Fruit fly (Drosophila melanogaster) S2 (cell line): ENCODE data around the gene CG17996.

Source experiments
- CG8478 ChIP-seq: fragments of >200 bp; optimal IDR thresholded peaks from 2 replicates; lab custom pipeline; 2018
- CTCF ChIP-seq, 2 experiments: fragments of >200 bp; optimal IDR thresholded peaks; 2 replicates each; lab custom pipeline; 2018

CG17996 gene

DNA sequence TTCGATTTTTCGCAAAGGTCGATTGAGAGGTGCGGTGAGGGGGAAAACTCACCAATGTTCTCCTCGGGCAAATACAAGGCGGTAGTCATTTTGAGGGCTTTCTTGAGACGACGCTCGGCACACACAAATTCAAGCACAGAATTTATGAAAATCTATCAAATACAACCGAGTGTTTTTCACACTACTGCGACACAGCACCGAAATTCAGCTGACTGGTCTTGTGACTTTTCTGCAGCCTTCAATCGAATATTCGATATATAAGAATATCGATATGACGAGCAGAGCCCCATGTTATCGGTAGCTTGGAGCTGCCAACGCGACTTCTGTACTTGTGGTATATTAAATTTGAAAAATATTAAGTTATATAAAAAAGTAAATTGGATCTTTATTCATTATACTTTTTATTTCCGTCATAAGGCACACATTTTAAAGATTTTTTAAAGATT is 3.2 kb downstream of the CG17996 start, which contains the start of gene VhaSFD:
VhaSFD (minus strand) TSS at position 249 of the 446 bp plus-strand sequence.
- TF ChIP-seq CTCF (optimal IDR thresholded peaks at IDR 0.05; lab: Kevin White, UChicago) (no peak), CG8478 (lab: Kevin White, UChicago) (no peak)

DNA sequence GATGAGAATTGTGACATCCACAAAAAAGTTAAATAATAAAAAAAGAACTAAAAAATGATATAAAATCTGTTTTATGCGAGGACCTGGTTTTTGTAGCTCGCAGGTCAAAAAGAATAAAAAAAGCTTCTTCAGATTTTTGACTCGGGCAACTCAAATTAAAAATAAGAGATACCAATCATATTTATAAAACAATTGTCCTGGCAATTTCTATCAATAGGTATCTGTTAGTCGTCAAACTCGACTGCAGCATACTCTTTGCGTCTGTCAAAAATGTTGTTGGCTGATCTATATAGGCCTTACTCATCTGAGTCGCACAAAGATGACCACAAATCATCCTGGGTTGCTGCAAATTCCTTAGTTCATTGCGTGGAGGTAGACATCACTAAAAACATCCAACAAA is 8.2 kb downstream of the CG17996 start:
- TF ChIP-seq CG8478 (lab: Kevin White, UChicago) = no peak
- no peak for TF ChIP-seq CTCF (optimal IDR thresholded peaks at IDR 0.05; lab: Kevin White, UChicago)

DNA sequence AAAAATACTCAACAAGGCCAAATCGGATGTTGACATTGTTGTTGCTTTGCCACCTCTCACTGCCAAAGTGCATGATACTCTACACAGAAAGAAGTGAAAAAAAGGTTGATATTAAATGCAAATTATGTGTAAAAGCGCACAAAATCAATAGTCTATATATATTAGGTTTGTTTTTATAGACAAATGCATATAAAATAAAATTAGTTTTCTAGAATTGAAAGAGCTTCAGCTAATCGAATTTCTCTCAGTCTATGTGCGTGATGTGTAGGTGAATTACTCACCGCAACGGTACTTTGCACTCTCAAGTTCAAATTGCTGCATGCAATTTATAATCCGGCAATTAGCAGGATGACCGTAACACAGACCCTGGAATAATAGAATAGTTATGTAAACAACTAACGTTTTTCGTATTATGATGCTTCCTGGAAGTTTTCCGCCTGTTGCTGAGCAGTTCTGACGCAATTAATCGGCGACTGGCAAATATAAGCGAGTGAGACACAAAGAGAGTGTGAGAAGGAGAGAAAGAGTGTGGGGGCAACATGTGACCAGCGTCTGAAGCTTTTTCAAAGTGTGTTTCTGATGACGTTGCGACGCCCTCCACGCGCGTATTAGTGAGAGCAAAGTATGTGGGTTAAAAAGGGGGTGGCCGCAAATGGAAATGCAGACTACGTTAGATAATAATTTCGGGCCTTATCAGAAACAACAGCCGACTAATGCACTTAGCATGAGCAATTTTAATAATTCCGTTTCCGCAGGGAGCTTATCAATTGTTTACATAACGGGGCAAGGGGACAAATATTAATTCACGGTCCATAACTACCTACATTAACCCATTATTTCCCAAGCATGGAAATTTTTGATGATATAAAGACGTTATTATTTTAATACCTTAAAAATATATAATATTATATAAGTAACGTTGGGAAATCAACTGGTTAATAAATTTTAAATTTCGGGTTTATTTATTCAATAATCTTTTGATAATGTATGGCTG is 9.8 kb downstream of the CG17996 start:
- TF ChIP-seq CG8478 (lab: Kevin White, UChicago) = no peak
- no peak for TF ChIP-seq CTCF (optimal IDR thresholded peaks at IDR 0.05; lab: Kevin White, UChicago)

DNA sequence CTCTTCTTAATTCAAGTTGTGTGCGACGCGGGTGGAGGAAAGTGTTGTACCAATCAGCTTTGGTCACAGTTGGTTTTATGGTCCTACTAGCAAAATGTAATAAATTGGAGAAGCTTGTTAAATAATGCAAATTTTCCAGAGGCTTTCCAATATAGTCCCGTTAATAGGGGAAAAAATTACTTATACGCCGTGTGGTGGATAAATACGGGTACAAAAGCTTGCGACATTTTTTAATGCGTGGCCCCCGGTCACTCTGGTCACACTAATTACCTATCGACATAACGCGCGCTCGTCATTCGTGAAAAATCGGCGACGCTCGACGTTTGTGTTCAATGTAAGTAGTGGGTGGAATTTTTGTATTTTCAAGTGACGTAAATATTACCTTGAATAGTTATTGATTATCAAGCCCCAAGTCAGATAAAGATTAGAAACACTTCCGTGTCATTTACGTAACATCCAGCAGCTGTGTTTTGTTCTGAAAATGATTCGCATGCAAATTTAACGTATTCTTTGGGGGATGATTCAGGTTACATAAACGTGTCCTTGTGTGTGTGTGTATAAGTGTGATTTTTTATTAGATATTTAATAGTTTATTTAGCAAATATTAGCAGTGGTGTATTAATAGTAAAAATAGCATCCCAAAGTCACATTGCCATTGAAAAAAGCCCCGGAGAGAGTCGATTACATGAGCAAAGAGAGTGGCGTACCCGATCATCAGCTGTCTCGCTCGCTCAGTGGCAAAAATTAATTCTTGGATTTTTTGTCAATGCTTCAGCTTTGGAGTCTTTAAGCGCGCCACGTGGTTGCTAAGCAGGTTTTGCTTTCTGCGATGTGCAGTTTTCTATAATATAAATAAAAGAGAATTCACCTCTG is 11.0 kb downstream of the CG17996 start, which contains the start of gene Cyt-c-p:
Cyt-c-p (plus strand) TSS at position 290 of the 873 bp plus-strand sequence.
- TF ChIP-seq CTCF (optimal IDR thresholded peaks at IDR 0.05; lab: Kevin White, UChicago) = no peak
- TF ChIP-seq CG8478 (lab: Kevin White, UChicago) = no peak

DNA sequence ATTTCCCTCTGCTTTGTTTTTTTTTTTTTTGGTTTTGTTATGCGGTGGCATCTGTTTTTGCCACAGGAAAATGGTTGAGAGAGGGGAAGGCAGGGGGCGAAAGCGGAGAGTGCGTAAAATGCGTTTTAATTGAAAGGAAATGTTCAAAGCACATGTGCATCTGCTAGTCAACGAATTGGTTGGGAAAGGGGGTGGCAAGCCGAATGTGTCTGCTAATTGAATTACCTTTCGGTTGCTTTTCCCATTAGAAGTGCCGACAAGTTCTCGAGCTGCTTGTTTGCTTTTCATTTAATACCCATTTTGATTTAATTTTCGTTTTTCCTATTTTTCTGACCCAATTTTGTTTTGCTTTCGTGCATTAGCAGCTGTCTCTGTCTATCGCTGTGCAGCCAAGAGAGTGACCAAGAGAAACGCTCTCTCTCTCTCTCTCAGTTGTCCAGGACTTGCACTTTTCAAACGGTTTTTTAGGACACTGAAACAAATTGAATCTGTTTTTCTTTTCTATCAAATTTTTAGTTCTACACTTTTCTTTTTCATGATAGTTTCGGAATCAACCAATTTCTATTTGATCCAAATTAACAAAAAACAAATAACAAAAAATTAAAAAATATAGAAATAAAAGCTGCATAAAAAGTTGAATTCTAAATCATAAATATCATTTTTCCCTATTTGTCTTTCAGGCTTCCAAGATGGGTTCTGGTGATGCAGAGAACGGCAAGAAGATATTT is 12.2 kb downstream of the CG17996 start:
- TF ChIP-seq CTCF (optimal IDR thresholded peaks at IDR 0.05; lab: Kevin White, UChicago) (no peak), CG8478 (lab: Kevin White, UChicago) (no peak)

DNA sequence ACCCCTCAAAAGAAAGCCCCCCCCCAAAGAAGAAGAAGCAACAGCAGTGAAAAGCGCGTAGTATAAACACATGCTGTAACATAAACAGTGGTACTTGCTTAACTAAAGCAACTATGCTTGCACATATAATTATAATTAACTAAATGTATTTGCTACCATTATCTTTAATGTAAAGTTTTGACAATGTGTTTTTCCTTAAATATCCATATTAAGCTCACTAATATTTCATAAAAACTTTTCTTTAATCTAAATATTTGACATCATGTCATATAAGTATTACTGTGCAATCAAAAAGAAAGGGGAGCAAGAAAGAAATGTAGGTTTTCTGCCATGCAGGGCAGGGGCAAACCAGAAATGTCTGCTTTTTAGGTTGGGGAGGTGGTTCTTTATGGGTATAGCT is 14.1 kb downstream of the CG17996 start:
- TF ChIP-seq CTCF (optimal IDR thresholded peaks at IDR 0.05; lab: Kevin White, UChicago) (no peak), CG8478 (lab: Kevin White, UChicago) (no peak)

DNA sequence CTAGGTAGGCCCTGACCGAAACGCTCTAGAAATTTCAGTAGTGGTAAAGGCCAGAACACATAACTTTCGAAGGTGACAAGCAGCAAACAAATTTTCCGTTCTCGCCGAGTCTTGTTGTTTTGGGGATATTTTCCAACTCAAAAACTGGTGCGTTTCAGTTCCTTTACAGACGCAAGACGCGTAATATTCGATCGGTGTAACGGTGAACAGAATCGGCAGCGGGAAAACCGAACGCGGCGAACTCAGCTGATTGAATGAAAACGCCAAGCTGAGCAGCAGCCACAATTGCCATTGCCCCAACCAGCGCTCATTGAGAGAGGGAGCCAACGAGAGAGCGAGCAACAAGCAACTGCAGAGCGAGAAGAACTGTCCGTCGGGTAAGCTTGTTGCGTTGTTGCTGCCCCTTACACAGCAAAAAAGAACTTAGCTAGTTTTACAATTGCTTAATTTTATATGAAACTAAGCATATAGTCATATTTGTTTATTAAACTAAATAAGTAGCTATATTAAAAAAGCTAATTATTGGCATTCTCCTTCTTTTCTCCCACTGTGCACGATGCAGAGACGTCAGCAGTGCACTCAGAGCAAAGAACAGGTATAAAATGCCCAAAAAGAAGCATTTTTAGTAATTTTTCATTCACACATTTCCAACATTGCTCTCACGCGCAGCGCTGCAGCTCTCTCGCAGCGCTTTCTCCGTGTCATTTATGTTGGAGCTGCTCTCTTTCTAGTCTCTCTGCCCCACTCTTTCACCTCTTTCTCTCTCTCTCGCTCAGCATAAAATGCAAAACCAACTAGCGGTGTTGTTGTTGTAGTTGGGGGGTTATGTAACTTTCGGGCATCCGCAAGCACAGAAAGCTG is 14.8 kb downstream of the CG17996 start, which contains the start of the genes Cyt-c-d and CG31808:
Cyt-c-d (plus strand) TSS at position 51 of the 861 bp plus-strand sequence.
CG31808 (minus strand) TSS at position 355 of the 861 bp plus-strand sequence.
- TF ChIP-seq CG8478 (lab: Kevin White, UChicago) = no peak
- no peak for TF ChIP-seq CTCF (optimal IDR thresholded peaks at IDR 0.05; lab: Kevin White, UChicago)

DNA sequence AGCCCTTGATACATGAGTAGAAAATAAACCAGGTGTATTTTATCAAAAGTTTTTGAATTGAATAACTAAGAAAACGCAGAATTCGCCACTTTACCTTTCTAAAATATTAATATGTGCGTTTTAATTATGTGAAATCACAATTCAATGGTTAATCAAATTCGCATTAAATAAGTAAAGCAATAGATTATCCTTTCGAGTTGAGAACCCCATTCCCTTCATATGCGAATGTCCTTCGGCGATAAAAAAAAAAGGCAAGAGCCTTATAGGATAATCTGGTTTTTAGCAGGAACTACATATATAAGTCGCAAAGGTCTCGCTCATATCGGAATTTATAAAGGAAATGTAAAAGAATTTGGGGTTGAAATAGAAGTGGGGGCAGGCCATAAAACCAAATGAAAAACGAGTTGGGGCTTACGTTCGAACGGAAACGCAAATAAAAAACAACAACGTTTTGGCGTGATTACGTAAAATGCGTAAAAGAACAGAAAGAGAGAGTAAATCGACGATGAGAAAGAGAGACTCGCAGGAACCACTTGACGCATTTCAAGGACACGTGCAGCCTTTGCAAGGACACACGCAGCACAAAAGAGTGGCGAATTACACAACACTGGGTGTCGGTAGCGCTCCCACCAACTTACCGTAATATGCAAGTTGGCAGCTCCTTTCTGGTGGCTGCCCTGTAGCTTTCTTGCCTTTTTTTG is 15.6 kb downstream of the CG17996 start:
- TF ChIP-seq CG8478 (lab: Kevin White, UChicago) (no peak), CTCF (optimal IDR thresholded peaks at IDR 0.05; lab: Kevin White, UChicago) (no peak)

DNA sequence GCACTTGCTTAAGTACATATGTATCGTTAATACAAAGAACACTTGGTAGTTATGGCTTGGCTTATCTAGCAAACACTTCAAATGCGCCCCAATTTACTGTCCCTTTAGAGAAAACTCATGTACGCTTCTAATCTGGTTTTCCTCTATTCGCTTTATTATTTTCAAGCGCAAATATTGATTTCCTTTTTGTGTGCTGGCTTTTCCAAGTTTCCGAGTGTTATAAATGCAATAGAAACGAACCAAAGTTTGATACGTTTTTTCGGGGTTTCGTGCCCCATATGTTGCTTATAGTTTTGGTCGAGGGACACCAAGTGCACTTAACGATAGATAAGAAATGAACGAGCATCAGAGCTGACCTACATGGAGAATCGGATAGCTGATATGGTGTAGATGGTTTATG is 16.9 kb downstream of the CG17996 start:
- TF ChIP-seq CTCF (optimal IDR thresholded peaks at IDR 0.05; lab: Kevin White, UChicago) = no peak
- TF ChIP-seq CG8478 (lab: Kevin White, UChicago) = no peak

DNA sequence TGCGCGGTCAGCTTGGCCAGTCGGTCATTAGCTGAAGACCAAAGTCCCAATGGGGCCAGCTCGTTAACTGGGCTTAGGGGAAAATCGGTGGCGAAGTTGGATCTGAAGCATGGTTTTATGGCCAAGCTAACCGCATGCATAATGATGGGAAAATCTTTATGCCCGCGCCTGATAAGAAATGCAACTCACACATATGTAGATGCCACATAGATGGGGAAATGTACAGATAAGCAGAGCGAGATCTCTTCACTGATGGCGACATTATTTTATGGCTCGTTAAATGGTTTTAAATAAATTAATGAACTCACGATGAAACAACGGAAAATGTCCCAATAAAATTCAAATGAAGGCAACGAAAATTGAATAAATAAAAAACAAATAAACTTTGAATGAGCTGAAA is 18.9 kb downstream of the CG17996 start:
- no peak for TF ChIP-seq CTCF (optimal IDR thresholded peaks at IDR 0.05; lab: Kevin White, UChicago)
- no peak for TF ChIP-seq CG8478 (lab: Kevin White, UChicago)

DNA sequence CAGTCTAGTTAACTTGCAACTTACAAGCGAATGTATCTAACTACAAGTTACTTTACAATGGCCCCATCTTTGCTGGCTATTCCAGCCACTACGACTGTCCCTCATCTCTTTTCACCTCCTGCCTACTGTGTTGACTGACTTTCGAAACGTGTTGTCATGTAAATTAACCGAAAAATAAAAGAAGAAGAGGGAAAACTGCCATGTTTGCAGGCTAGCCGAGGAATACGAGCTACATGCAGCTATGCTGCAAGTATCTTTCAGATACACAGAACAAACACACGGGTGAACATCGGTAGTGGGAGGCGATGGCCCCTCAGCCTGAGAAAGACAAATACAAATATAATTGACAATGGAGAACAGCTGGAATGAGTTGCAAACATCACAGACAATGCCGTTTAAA is 20.2 kb downstream of the CG17996 start:
- no peak for TF ChIP-seq CTCF (optimal IDR thresholded peaks at IDR 0.05; lab: Kevin White, UChicago)
- no peak for TF ChIP-seq CG8478 (lab: Kevin White, UChicago)

DNA sequence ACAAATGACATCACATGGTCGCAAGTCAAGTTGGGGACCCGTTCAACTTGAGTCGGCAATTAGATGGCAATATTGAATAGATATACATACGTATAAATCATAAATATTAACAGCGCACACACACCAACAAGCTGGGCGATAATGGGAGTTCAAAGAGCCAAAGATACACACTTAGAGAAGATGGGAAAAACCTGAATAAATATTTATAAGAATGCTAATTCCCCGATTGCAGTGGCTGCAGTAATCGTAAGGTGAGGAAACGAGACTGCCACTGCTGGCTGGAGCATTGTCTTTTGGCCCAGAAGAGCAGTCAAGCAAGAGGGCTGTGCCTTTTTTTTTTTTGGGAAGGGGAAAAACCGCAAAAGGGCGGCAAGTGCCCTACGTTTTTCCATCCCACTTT is 20.6 kb downstream of the CG17996 start:
- TF ChIP-seq CG8478 (lab: Kevin White, UChicago) = no peak
- no peak for TF ChIP-seq CTCF (optimal IDR thresholded peaks at IDR 0.05; lab: Kevin White, UChicago)
